Fruit fly (Drosophila melanogaster) whole organism, embryonic: ENCODE measurements around the gene blp.
A peak's percentile ranks its signal among the peaks of the same experiment; 100 is the strongest.

ENCODE experiments used
- Atf3 ChIP-seq: fragments of 200-800 bp; sonication (Bioruptor generic); optimal IDR thresholded peaks from 3 replicates; lab custom pipeline; 2016; ENCODE audit warnings: missing biosample characterization, missing genetic modification characterization
- B-H2 ChIP-seq: fragments of 200-800 bp; sonication (Bioruptor generic); optimal IDR thresholded peaks from 2 replicates; lab custom pipeline; 2018; ENCODE audit warnings: missing biosample characterization, mild to moderate bottlenecking, missing genetic modification characterization
- Bdp1 ChIP-seq: fragments of 200-800 bp; sonication (Bioruptor generic); optimal IDR thresholded peaks from 3 replicates; lab custom pipeline; 2016; ENCODE audit warnings: missing biosample characterization, missing genetic modification characterization
- CG10431 ChIP-seq: fragments of 200-800 bp; sonication (Bioruptor generic); optimal IDR thresholded peaks from 3 replicates; lab custom pipeline; 2018; ENCODE audit warnings: missing biosample characterization, mild to moderate bottlenecking, missing genetic modification characterization
- CG12071 ChIP-seq: fragments of 200-800 bp; sonication (Bioruptor generic); optimal IDR thresholded peaks from 3 replicates; lab custom pipeline; 2018; ENCODE audit warnings: missing biosample characterization, mild to moderate bottlenecking, missing genetic modification characterization
- CG12236 ChIP-seq: fragments of 200-800 bp; sonication (Bioruptor generic); optimal IDR thresholded peaks from 2 replicates; lab custom pipeline; 2016; ENCODE audit warnings: missing biosample characterization, missing genetic modification characterization
- CG12769 ChIP-seq: fragments of 200-800 bp; sonication (Bioruptor generic); optimal IDR thresholded peaks from 2 replicates; lab custom pipeline; 2019; ENCODE audit warnings: missing biosample characterization, mild to moderate bottlenecking, missing genetic modification characterization, moderate library complexity
- CG13624 ChIP-seq: fragments of 200-800 bp; sonication (Bioruptor generic); optimal IDR thresholded peaks from 2 replicates; lab custom pipeline; 2016; ENCODE audit warnings: missing biosample characterization, missing genetic modification characterization
- CG18764 ChIP-seq: fragments of 200-800 bp; sonication (Bioruptor generic); optimal IDR thresholded peaks from 3 replicates; lab custom pipeline; 2016; ENCODE audit warnings: missing biosample characterization, missing genetic modification characterization
- CG33557 ChIP-seq: fragments of 200-800 bp; sonication (Bioruptor generic); optimal IDR thresholded peaks from 2 replicates; lab custom pipeline; 2019; ENCODE audit warnings: missing biosample characterization, mild to moderate bottlenecking, missing genetic modification characterization, moderate library complexity
- CG3838 ChIP-seq: fragments of 200-800 bp; sonication (Bioruptor generic); optimal IDR thresholded peaks from 3 replicates; lab custom pipeline; 2016; ENCODE audit warnings: missing biosample characterization, missing genetic modification characterization
- CG6272 ChIP-seq: fragments of 200-800 bp; sonication (Bioruptor generic); IDR thresholded peaks from 2 replicates; pipeline ENCODE4 v1.3.6; 2022; ENCODE audit warnings: missing biosample characterization, missing genetic modification characterization
- CG6683 ChIP-seq: fragments of 200-800 bp; sonication (Bioruptor generic); optimal IDR thresholded peaks from 2 replicates; lab custom pipeline; 2017; ENCODE audit warnings: missing biosample characterization, mild to moderate bottlenecking, missing genetic modification characterization, missing genetic modification reagents
- CG6689 ChIP-seq: fragments of 200-800 bp; sonication (Bioruptor generic); IDR thresholded peaks from 2 replicates; pipeline ENCODE4 v1.3.6; 2022; ENCODE audit warnings: missing biosample characterization, missing genetic modification characterization
- CG6791 ChIP-seq: fragments of 200-800 bp; sonication (Bioruptor generic); IDR thresholded peaks from 3 replicates; pipeline ENCODE4 v1.3.6; 2022; ENCODE audit warnings: missing biosample characterization, missing genetic modification characterization; ENCODE audit not compliant: partially characterized antibody
- CG7786 ChIP-seq: fragments of 200-800 bp; sonication (Bioruptor generic); optimal IDR thresholded peaks from 2 replicates; lab custom pipeline; 2016; ENCODE audit warnings: missing biosample characterization, missing genetic modification characterization
- CG9215 ChIP-seq: fragments of 200-800 bp; sonication (Bioruptor generic); IDR thresholded peaks from 2 replicates; pipeline ENCODE4 v1.3.6; 2022; ENCODE audit warnings: missing biosample characterization, missing genetic modification characterization
- D ChIP-seq, 2 experiments: fragments of 200-800 bp in 1 of 2; fragments of >200 bp in 1 of 2; sonication (Bioruptor generic) in 1 of 2; optimal IDR thresholded peaks; 2 replicates in 1 of 2; 3 replicates in 1 of 2; lab custom pipeline; 2017; ENCODE audit warnings: mild to moderate bottlenecking in 1 of 2, missing biosample characterization in 1 of 2, missing genetic modification characterization in 1 of 2, missing genetic modification reagents in 1 of 2
- D19A ChIP-seq: fragments of 200-800 bp; optimal IDR thresholded peaks from 3 replicates; lab custom pipeline; 2019; ENCODE audit warnings: missing biosample characterization, mild to moderate bottlenecking, missing genetic modification characterization, moderate library complexity
- Dek ChIP-seq: fragments of 200-800 bp; sonication (Bioruptor generic); optimal IDR thresholded peaks from 3 replicates; lab custom pipeline; 2019; ENCODE audit warnings: missing biosample characterization, mild to moderate bottlenecking, missing genetic modification characterization, moderate library complexity
- Elba2 ChIP-seq: fragments of 200-800 bp; sonication (Bioruptor generic); optimal IDR thresholded peaks from 3 replicates; lab custom pipeline; 2016; ENCODE audit warnings: missing biosample characterization, missing genetic modification characterization
- Gug ChIP-seq: fragments of 200-800 bp; sonication (Bioruptor generic); IDR thresholded peaks from 4 replicates; pipeline ENCODE4 v1.3.6; 2022; ENCODE audit warnings: missing biosample characterization, missing genetic modification characterization
- HHEX ChIP-seq: fragments of 200-800 bp; sonication (Bioruptor generic); optimal IDR thresholded peaks from 3 replicates; lab custom pipeline; 2017; ENCODE audit warnings: missing biosample characterization, mild to moderate bottlenecking, missing genetic modification characterization, missing genetic modification reagents
- MBD-R2 ChIP-seq: fragments of 200-800 bp; sonication (Bioruptor generic); IDR thresholded peaks from 2 replicates; pipeline ENCODE4 v1.3.6; 2022; ENCODE audit warnings: missing biosample characterization, missing genetic modification characterization
- Poxn ChIP-seq: fragments of 200-800 bp; sonication (Bioruptor generic); IDR thresholded peaks from 2 replicates; pipeline ENCODE4 v1.3.6; 2022; ENCODE audit warnings: missing biosample characterization, missing genetic modification characterization
- Ravus ChIP-seq: fragments of 200-800 bp; sonication (Bioruptor generic); IDR thresholded peaks from 2 replicates; pipeline ENCODE4 v1.3.6; 2022; ENCODE audit warnings: missing biosample characterization, missing genetic modification characterization
- Sry-δ ChIP-seq: fragments of 200-800 bp; sonication (Bioruptor generic); optimal IDR thresholded peaks from 2 replicates; lab custom pipeline; 2016; ENCODE audit warnings: missing biosample characterization, missing genetic modification characterization
- bcd ChIP-seq: fragments of 200-800 bp; sonication (Bioruptor generic); optimal IDR thresholded peaks from 2 replicates; lab custom pipeline; 2017; ENCODE audit warnings: missing biosample characterization, mild to moderate bottlenecking, missing genetic modification characterization
- bigmax ChIP-seq: fragments of 200-800 bp; sonication (Bioruptor generic); optimal IDR thresholded peaks from 2 replicates; lab custom pipeline; 2018; ENCODE audit warnings: missing biosample characterization, mild to moderate bottlenecking, missing genetic modification characterization
- cad ChIP-seq: fragments of >200 bp; optimal IDR thresholded peaks from 2 replicates; lab custom pipeline; 2017; ENCODE audit warnings: missing biosample characterization, missing genetic modification characterization
- chinmo ChIP-seq: fragments of 200-800 bp; sonication (Bioruptor generic); IDR thresholded peaks from 4 replicates; pipeline ENCODE4 v1.3.6; 2022; ENCODE audit warnings: missing biosample characterization, missing genetic modification characterization; ENCODE audit not compliant: partially characterized antibody
- chm ChIP-seq: fragments of 200-800 bp; sonication (Bioruptor generic); IDR thresholded peaks from 2 replicates; pipeline ENCODE4 v1.3.6; 2022; ENCODE audit warnings: missing biosample characterization, missing genetic modification characterization
- ci ChIP-seq: fragments of 200-800 bp; sonication (Bioruptor generic); IDR thresholded peaks from 3 replicates; pipeline ENCODE4 v1.3.6; 2022; ENCODE audit warnings: missing biosample characterization, missing genetic modification characterization
- dm ChIP-seq: fragments of 200-800 bp; sonication (Bioruptor generic); optimal IDR thresholded peaks from 3 replicates; lab custom pipeline; 2016; ENCODE audit warnings: missing biosample characterization, missing genetic modification characterization
- dysf ChIP-seq: fragments of 200-800 bp; sonication (Bioruptor generic); IDR thresholded peaks from 3 replicates; pipeline ENCODE4 v1.3.6; 2022; ENCODE audit warnings: missing biosample characterization, missing genetic modification characterization
- en ChIP-seq: fragments of 200-800 bp; sonication (Bioruptor generic); optimal IDR thresholded peaks from 2 replicates; lab custom pipeline; 2016; ENCODE audit warnings: missing biosample characterization, missing genetic modification characterization
- exex ChIP-seq: fragments of 200-800 bp; sonication (Bioruptor generic); optimal IDR thresholded peaks from 4 replicates; lab custom pipeline; 2018; ENCODE audit warnings: missing biosample characterization, mild to moderate bottlenecking, missing genetic modification characterization, moderate library complexity
- her ChIP-seq: fragments of 200-800 bp; sonication (Bioruptor generic); optimal IDR thresholded peaks from 2 replicates; lab custom pipeline; 2016; ENCODE audit warnings: missing biosample characterization, missing genetic modification characterization
- inv ChIP-seq: fragments of 200-800 bp; sonication (Bioruptor generic); IDR thresholded peaks from 2 replicates; pipeline ENCODE4 v1.3.6; 2022; ENCODE audit warnings: missing biosample characterization, missing genetic modification characterization; ENCODE audit not compliant: partially characterized antibody
- jumu ChIP-seq: fragments of 200-800 bp; sonication (Bioruptor generic); optimal IDR thresholded peaks from 3 replicates; lab custom pipeline; 2016; ENCODE audit warnings: missing biosample characterization, missing genetic modification characterization
- onecut ChIP-seq: fragments of 200-800 bp; sonication (Bioruptor generic); IDR thresholded peaks from 2 replicates; pipeline ENCODE4 v1.3.6; 2022; ENCODE audit warnings: missing biosample characterization, missing genetic modification characterization
- pita ChIP-seq: fragments of 200-800 bp; sonication (Bioruptor generic); optimal IDR thresholded peaks from 2 replicates; lab custom pipeline; 2017; ENCODE audit warnings: missing biosample characterization, mild to moderate bottlenecking, missing genetic modification characterization
- pzg ChIP-seq: fragments of 200-800 bp; sonication (Bioruptor generic); optimal IDR thresholded peaks from 3 replicates; lab custom pipeline; 2018; ENCODE audit warnings: missing biosample characterization, mild to moderate bottlenecking, missing genetic modification characterization, moderate library complexity
- sd ChIP-seq: fragments of 200-800 bp; sonication (Bioruptor generic); optimal IDR thresholded peaks from 3 replicates; lab custom pipeline; 2018; ENCODE audit warnings: missing biosample characterization, mild to moderate bottlenecking, missing genetic modification characterization, moderate library complexity
- sna ChIP-seq: fragments of 200-800 bp; sonication (Bioruptor generic); IDR thresholded peaks from 2 replicates; pipeline ENCODE4 v1.3.6; 2022; ENCODE audit warnings: missing biosample characterization, missing genetic modification characterization; ENCODE audit not compliant: partially characterized antibody
- sob ChIP-seq: fragments of 200-800 bp; sonication (Bioruptor generic); IDR thresholded peaks from 2 replicates; pipeline ENCODE4 v1.3.6; 2022; ENCODE audit warnings: missing biosample characterization, missing genetic modification characterization
- sr ChIP-seq: fragments of 200-800 bp; sonication (Bioruptor generic); IDR thresholded peaks from 3 replicates; pipeline ENCODE4 v1.3.6; 2022; ENCODE audit warnings: missing biosample characterization, missing genetic modification characterization
- tx ChIP-seq: fragments of 200-800 bp; sonication (Bioruptor generic); optimal IDR thresholded peaks from 2 replicates; lab custom pipeline; 2016; ENCODE audit warnings: missing biosample characterization, missing genetic modification characterization
- wdn ChIP-seq: fragments of 200-800 bp; sonication (Bioruptor generic); IDR thresholded peaks from 2 replicates; pipeline ENCODE4 v1.3.6; 2022; ENCODE audit warnings: missing biosample characterization, missing genetic modification characterization
- zen ChIP-seq: fragments of 200-800 bp; sonication (Bioruptor generic); optimal IDR thresholded peaks from 3 replicates; lab custom pipeline; 2018; ENCODE audit warnings: missing biosample characterization, mild to moderate bottlenecking, missing genetic modification characterization, moderate library complexity

Gene blp

dm6 chr3R:15919367-15920228 lies 14.0 kb upstream of the blp start (continued):
- TF ChIP-seq CG6683 (GFP tag; lab: Kevin White, UChicago) (no peak), Poxn (GFP tag; lab: Robert Waterston, UW) (no peak), bigmax (GFP tag; lab: Kevin White, UChicago) (no peak), sd (tag; lab: Kevin White, UChicago) (peak; percentile 98), Atf3 (GFP tag; lab: Kevin White, UChicago) (no peak), pzg (GFP tag; lab: Kevin White, UChicago) (no peak), inv (no peak), CG9215 (GFP tag; lab: Robert Waterston, UW) (no peak), onecut (GFP tag; lab: Robert Waterston, UW) (no peak), ci (GFP tag; lab: Robert Waterston, UW) (peak; percentile 44; the same call in 1 of the 3 replicates), D19A (tag; lab: Kevin White, UChicago) (no peak), bcd (GFP tag; lab: Kevin White, UChicago) (no peak), CG33557 (GFP tag; lab: Kevin White, UChicago) (no peak), exex (tag; lab: Kevin White, UChicago) (no peak), CG12769 (tag; lab: Kevin White, UChicago) (peak; percentile 86), HHEX (GFP tag; lab: Kevin White, UChicago) (no peak), jumu (GFP tag; lab: Kevin White, UChicago) (no peak), dysf (GFP tag; lab: Robert Waterston, UW) (no peak), CG3838 (GFP tag; lab: Kevin White, UChicago) (no peak), CG6272 (GFP tag; lab: Robert Waterston, UW) (no peak), dm (GFP tag; lab: Kevin White, UChicago) (no peak), D (optimal IDR thresholded peaks at IDR 0.05; lab: Kevin White, UChicago) (peak; percentile 23), D (GFP tag; optimal IDR thresholded peaks at IDR 0.05; lab: Kevin White, UChicago) (no peak), wdn (GFP tag; lab: Robert Waterston, UW) (no peak), CG12071 (GFP tag; lab: Kevin White, UChicago) (no peak), chinmo (GFP tag; lab: Robert Waterston, UW) (0 out of 4 replicates have a peak, but pooled peaks have one; percentile 49), Bdp1 (no peak), Gug (GFP tag; lab: Robert Waterston, UW) (no peak), en (no peak), Dek (tag; lab: Kevin White, UChicago) (no peak), Ravus (GFP tag; lab: Robert Waterston, UW) (no peak), sob (no peak), B-H2 (GFP tag; lab: Kevin White, UChicago) (no peak), sr (GFP tag; lab: Robert Waterston, UW) (no peak), cad (no peak), Sry-δ (no peak), Elba2 (GFP tag; lab: Kevin White, UChicago) (no peak), CG10431 (GFP tag; lab: Kevin White, UChicago) (no peak), sna (GFP tag; lab: Robert Waterston, UW) (no peak), CG6791 (GFP tag; lab: Robert Waterston, UW) (no peak), tx (GFP tag; lab: Kevin White, UChicago) (no peak), her (GFP tag; lab: Kevin White, UChicago) (no peak), CG12236 (GFP tag; lab: Kevin White, UChicago) (no peak), CG6689 (GFP tag; lab: Robert Waterston, UW) (0 out of 2 replicates have a peak, but pooled peaks have one; percentile 17), chm (no peak), zen (tag; lab: Kevin White, UChicago) (no peak), CG13624 (GFP tag; lab: Kevin White, UChicago) (no peak), CG18764 (GFP tag; lab: Kevin White, UChicago) (no peak), pita (no peak), MBD-R2 (no peak), CG7786 (GFP tag; lab: Kevin White, UChicago) (no peak)
